Worm (Caenorhabditis elegans) whole organism, L2 larva: ENCODE results near the gene snx-17.

Source experiments
- C34F6.9 ChIP-seq: fragments of 150-350 bp; optimal IDR thresholded peaks from 2 replicates; lab custom pipeline; 2014; ENCODE audit warnings: missing biosample characterization, missing genetic modification characterization
- F13H6.1 ChIP-seq: sonication (generic microtip); optimal IDR thresholded peaks from 2 replicates; lab custom pipeline; 2016; ENCODE audit warnings: missing genetic modification characterization, missing compliant biosample characterization
- R02D3.7 ChIP-seq: fragments of 150-350 bp; optimal IDR thresholded peaks from 2 replicates; lab custom pipeline; 2014; ENCODE audit warnings: missing biosample characterization, missing genetic modification characterization
- ZK546.5 ChIP-seq: sonication (generic microtip); optimal IDR thresholded peaks from 2 replicates; lab custom pipeline; 2017; ENCODE audit warnings: missing biosample characterization, missing genetic modification characterization
- ama-1 ChIP-seq: fragments of 150-350 bp; optimal IDR thresholded peaks from 2 replicates; lab custom pipeline; 2018; ENCODE audit warnings: inconsistent platforms
- blmp-1 ChIP-seq: sonication (generic microtip); optimal IDR thresholded peaks from 2 replicates; lab custom pipeline; 2017; ENCODE audit warnings: missing genetic modification characterization, mild to moderate bottlenecking, missing compliant biosample characterization, antibody characterized with exemption, moderate library complexity; ENCODE audit not compliant: insufficient read depth
- ceh-16 ChIP-seq: fragments of 150-350 bp; optimal IDR thresholded peaks from 2 replicates; lab custom pipeline; 2014; ENCODE audit warnings: missing biosample characterization, missing genetic modification characterization
- ceh-82 ChIP-seq: fragments of 150-350 bp; optimal IDR thresholded peaks from 2 replicates; lab custom pipeline; 2014; ENCODE audit warnings: missing biosample characterization, missing genetic modification characterization
- crh-2 ChIP-seq: sonication (generic microtip); optimal IDR thresholded peaks from 2 replicates; lab custom pipeline; 2017; ENCODE audit warnings: missing biosample characterization, missing genetic modification characterization
- dmd-4 ChIP-seq: sonication (generic microtip); optimal IDR thresholded peaks from 2 replicates; lab custom pipeline; 2017; ENCODE audit warnings: missing biosample characterization, missing genetic modification characterization
- egl-27 ChIP-seq: sonication (generic microtip); optimal IDR thresholded peaks from 3 replicates; lab custom pipeline; 2017; ENCODE audit warnings: missing biosample characterization, missing genetic modification reagents, missing genetic modification characterization
- elt-1 ChIP-seq: fragments of 150-350 bp; optimal IDR thresholded peaks from 2 replicates; lab custom pipeline; 2014; ENCODE audit warnings: missing biosample characterization, missing genetic modification characterization
- elt-3 ChIP-seq: sonication (generic microtip); optimal IDR thresholded peaks from 2 replicates; lab custom pipeline; 2017; ENCODE audit warnings: missing biosample characterization, missing genetic modification characterization
- fos-1 ChIP-seq: fragments of 150-350 bp; optimal IDR thresholded peaks from 2 replicates; lab custom pipeline; 2014; ENCODE audit warnings: missing biosample characterization, missing genetic modification characterization
- gmeb-1 ChIP-seq: fragments of 150-350 bp; optimal IDR thresholded peaks from 2 replicates; lab custom pipeline; 2014; ENCODE audit warnings: missing biosample characterization, missing genetic modification characterization
- lin-11 ChIP-seq: fragments of 150-350 bp; sonication (generic microtip); optimal IDR thresholded peaks from 2 replicates; lab custom pipeline; 2014; ENCODE audit warnings: missing biosample characterization, missing genetic modification characterization, inconsistent platforms, mixed read lengths
- lin-13 ChIP-seq: fragments of 150-350 bp; optimal IDR thresholded peaks from 2 replicates; lab custom pipeline; 2014; ENCODE audit warnings: missing biosample characterization, missing genetic modification reagents, missing genetic modification characterization
- lin-39 ChIP-seq: fragments of 150-350 bp; optimal IDR thresholded peaks from 2 replicates; lab custom pipeline; 2014; ENCODE audit warnings: missing biosample characterization, missing genetic modification reagents, missing genetic modification characterization
- lsy-2 ChIP-seq, 2 experiments: fragments of 150-350 bp in 1 of 2; sonication (generic microtip) in 1 of 2; optimal IDR thresholded peaks; 2 replicates each; lab custom pipeline; 2014 to 2017; ENCODE audit warnings: missing biosample characterization in 2 of 2, missing genetic modification characterization in 2 of 2
- mab-5 ChIP-seq: fragments of 150-350 bp; optimal IDR thresholded peaks from 2 replicates; lab custom pipeline; 2014; ENCODE audit warnings: missing biosample characterization, missing genetic modification characterization
- mbf-1 ChIP-seq: sonication (generic microtip); optimal IDR thresholded peaks from 2 replicates; lab custom pipeline; 2017; ENCODE audit warnings: missing biosample characterization, missing genetic modification characterization
- mdl-1 ChIP-seq, 2 experiments: fragments of 150-350 bp in 1 of 2; sonication (generic microtip) in 1 of 2; optimal IDR thresholded peaks; 2 replicates each; lab custom pipeline; 2017; ENCODE audit warnings: missing biosample characterization in 2 of 2, missing genetic modification characterization in 2 of 2
- nhr-10 ChIP-seq: sonication (generic microtip); optimal IDR thresholded peaks from 2 replicates; lab custom pipeline; 2017; ENCODE audit warnings: missing biosample characterization, missing genetic modification characterization
- nhr-11 ChIP-seq: fragments of 150-350 bp; optimal IDR thresholded peaks from 2 replicates; lab custom pipeline; 2014; ENCODE audit warnings: missing biosample characterization, missing genetic modification characterization
- nhr-12 ChIP-seq: fragments of 150-350 bp; optimal IDR thresholded peaks from 2 replicates; lab custom pipeline; 2014; ENCODE audit warnings: missing biosample characterization, missing genetic modification characterization
- nhr-129 ChIP-seq: fragments of 150-350 bp; optimal IDR thresholded peaks from 2 replicates; lab custom pipeline; 2014; ENCODE audit warnings: missing biosample characterization, missing genetic modification characterization
- nhr-21 ChIP-seq: fragments of 150-350 bp; optimal IDR thresholded peaks from 2 replicates; lab custom pipeline; 2014; ENCODE audit warnings: missing biosample characterization, missing genetic modification characterization
- nhr-23 ChIP-seq: fragments of 150-350 bp; optimal IDR thresholded peaks from 2 replicates; lab custom pipeline; 2014; ENCODE audit warnings: missing biosample characterization, missing genetic modification reagents, missing genetic modification characterization
- nhr-237 ChIP-seq: fragments of 150-350 bp; optimal IDR thresholded peaks from 2 replicates; lab custom pipeline; 2014; ENCODE audit warnings: missing biosample characterization, missing genetic modification characterization
- nhr-25 ChIP-seq: fragments of 150-350 bp; sonication (generic microtip); optimal IDR thresholded peaks from 3 replicates; lab custom pipeline; 2014; ENCODE audit warnings: missing biosample characterization, missing genetic modification characterization
- nhr-6 ChIP-seq: fragments of 150-350 bp; optimal IDR thresholded peaks from 2 replicates; lab custom pipeline; 2014; ENCODE audit warnings: missing biosample characterization, missing genetic modification characterization
- nhr-77 ChIP-seq: fragments of 150-350 bp; optimal IDR thresholded peaks from 2 replicates; lab custom pipeline; 2014; ENCODE audit warnings: missing biosample characterization, missing genetic modification characterization
- peb-1 ChIP-seq: fragments of 150-350 bp; optimal IDR thresholded peaks from 2 replicates; lab custom pipeline; 2014; ENCODE audit warnings: missing biosample characterization, missing genetic modification characterization
- sem-4 ChIP-seq: fragments of 150-350 bp; optimal IDR thresholded peaks from 2 replicates; lab custom pipeline; 2014; ENCODE audit warnings: missing biosample characterization, missing genetic modification reagents, missing genetic modification characterization
- skn-1 ChIP-seq: sonication (generic microtip); optimal IDR thresholded peaks from 2 replicates; lab custom pipeline; 2017; ENCODE audit warnings: missing biosample characterization, missing genetic modification characterization
- sma-3 ChIP-seq: sonication (generic microtip); optimal IDR thresholded peaks from 2 replicates; lab custom pipeline; 2016; ENCODE audit warnings: missing genetic modification reagents, missing genetic modification characterization, missing compliant biosample characterization
- sma-9 ChIP-seq, 2 experiments: fragments of 150-350 bp in 1 of 2; sonication (generic microtip) in 1 of 2; optimal IDR thresholded peaks; 2 replicates each; lab custom pipeline; 2014 to 2016; ENCODE audit warnings: missing genetic modification characterization in 2 of 2, mild to moderate bottlenecking in 1 of 2, missing biosample characterization in 1 of 2, missing compliant biosample characterization in 1 of 2, missing genetic modification reagents in 1 of 2, moderate library complexity in 1 of 2
- snpc-4 ChIP-seq: fragments of 150-350 bp; optimal IDR thresholded peaks from 2 replicates; lab custom pipeline; 2014; ENCODE audit warnings: missing biosample characterization, missing genetic modification characterization
- unc-55 ChIP-seq: fragments of 150-350 bp; sonication (generic microtip); optimal IDR thresholded peaks from 3 replicates; lab custom pipeline; 2014; ENCODE audit warnings: missing biosample characterization, missing genetic modification reagents, missing genetic modification characterization
- zag-1 ChIP-seq: fragments of 150-350 bp; optimal IDR thresholded peaks from 2 replicates; lab custom pipeline; 2014; ENCODE audit warnings: missing biosample characterization, missing genetic modification characterization
- ztf-1 ChIP-seq: fragments of 200-800 bp; sonication (Bioruptor generic); conservative IDR thresholded peaks from 2 replicates; pipeline ENCODE4 v1.3.6; 2022; ENCODE audit warnings: missing genetic modification characterization, missing compliant biosample characterization
- ztf-11 ChIP-seq: sonication (generic microtip); optimal IDR thresholded peaks from 2 replicates; lab custom pipeline; 2017; ENCODE audit warnings: missing biosample characterization, missing genetic modification characterization
- ztf-4 ChIP-seq: fragments of 150-350 bp; optimal IDR thresholded peaks from 2 replicates; lab custom pipeline; 2014; ENCODE audit warnings: missing biosample characterization, missing genetic modification characterization

The snx-17 gene

DNA sequence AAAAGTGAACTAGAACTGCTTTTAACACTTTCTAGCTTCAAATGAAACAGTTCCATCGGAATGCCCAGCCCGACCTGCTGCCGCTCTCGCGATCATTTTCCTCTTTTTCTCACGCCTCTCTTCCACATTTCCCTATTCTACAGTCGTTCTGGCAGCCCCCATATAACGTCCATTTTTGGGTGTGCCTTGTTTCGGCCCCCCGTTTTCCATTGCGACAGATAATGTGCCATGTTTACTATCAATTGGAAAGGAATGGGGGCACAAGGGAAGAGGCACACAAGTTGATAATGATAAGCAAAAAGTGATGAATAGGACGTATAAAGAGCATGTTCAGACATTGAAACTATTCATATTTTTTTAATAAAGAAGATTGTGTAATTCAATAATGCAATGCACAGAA is 36.9 kb upstream of the snx-17 start:
- TF ChIP-seq nhr-21 (tag; lab: Kevin White, UChicago) (no peak), skn-1 (tag; lab: Kevin White, UChicago) (no peak), crh-2 (tag; lab: Kevin White, UChicago) (peak; percentile 52), C34F6.9 (tag; lab: Kevin White, UChicago) (no peak), ztf-11 (no peak), ceh-82 (tag; lab: Kevin White, UChicago) (no peak), lsy-2 (tag; optimal IDR thresholded peaks at IDR 0.05; lab: Kevin White, UChicago) (no peak), nhr-23 (tag; lab: Kevin White, UChicago) (no peak), nhr-129 (tag; lab: Kevin White, UChicago) (no peak), sma-3 (GFP tag; lab: Kevin White, UChicago) (peak; percentile 23), ama-1 (lab: Kevin White, UChicago) (no peak), sma-9 (GFP tag; optimal IDR thresholded peaks at IDR 0.05; lab: Kevin White, UChicago) (peak; percentile 64), sma-9 (tag; optimal IDR thresholded peaks at IDR 0.05; lab: Kevin White, UChicago) (no peak), nhr-11 (tag; lab: Kevin White, UChicago) (no peak), mbf-1 (tag; lab: Kevin White, UChicago) (no peak), fos-1 (peak; percentile 93), ztf-1 (GFP tag; lab: Robert Waterston, UW) (no peak), snpc-4 (tag; lab: Kevin White, UChicago) (no peak), unc-55 (GFP tag; lab: Kevin White, UChicago) (no peak), mab-5 (tag; lab: Kevin White, UChicago) (no peak), ZK546.5 (tag; lab: Kevin White, UChicago) (no peak), gmeb-1 (tag; lab: Kevin White, UChicago) (peak; percentile 22), lin-11 (tag; lab: Kevin White, UChicago) (no peak), nhr-10 (tag; lab: Kevin White, UChicago) (no peak), zag-1 (tag; lab: Kevin White, UChicago) (no peak), ztf-4 (tag; lab: Kevin White, UChicago) (no peak), peb-1 (tag; lab: Kevin White, UChicago) (no peak), lin-13 (no peak), ceh-16 (no peak), nhr-237 (no peak), sem-4 (tag; lab: Kevin White, UChicago) (no peak), nhr-77 (tag; lab: Kevin White, UChicago) (no peak), nhr-25 (no peak), F13H6.1 (peak; percentile 62), elt-1 (no peak), R02D3.7 (tag; lab: Kevin White, UChicago) (no peak), egl-27 (tag; lab: Kevin White, UChicago) (no peak), mdl-1 (tag; optimal IDR thresholded peaks at IDR 0.05; lab: Kevin White, UChicago) (no peak), nhr-6 (tag; lab: Kevin White, UChicago) (no peak), lin-39 (tag; lab: Kevin White, UChicago) (no peak), dmd-4 (tag; lab: Kevin White, UChicago) (no peak), blmp-1 (tag; lab: Kevin White, UChicago) (no peak), elt-3 (tag; lab: Kevin White, UChicago) (no peak), nhr-12 (tag; lab: Kevin White, UChicago) (no peak)

DNA sequence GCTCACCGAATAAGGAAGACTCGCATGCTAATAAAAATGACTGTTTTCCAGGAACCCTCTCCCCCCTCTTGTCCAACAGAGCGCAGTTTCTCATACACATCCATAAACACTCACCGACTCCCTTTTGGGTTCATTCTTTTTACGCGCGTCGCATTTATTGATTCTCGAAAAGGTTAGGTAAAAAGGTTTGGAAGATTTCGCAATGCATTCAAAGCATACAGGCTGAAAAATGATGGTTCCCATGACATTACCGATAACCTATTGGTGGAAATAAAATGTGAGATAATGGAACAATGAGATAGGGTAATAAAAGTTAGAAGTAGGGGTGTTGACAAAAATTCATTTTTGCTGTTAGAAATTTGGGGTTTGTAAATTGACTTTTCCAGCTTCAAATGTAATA is 36.4 kb upstream of the snx-17 start:
- no peak for TF ChIP-seq F13H6.1
- TF ChIP-seq unc-55 (GFP tag; lab: Kevin White, UChicago), result peak; percentile 38
